Worm (Caenorhabditis elegans): ENCODE results near the gene T26H5.8.

ce11 chrV:15423601-15424000 is 8.9 kb downstream of the T26H5.8 start, which contains the start of gene fbxa-104:
- TF ChIP-seq ref-1 (GFP tag; conservative IDR thresholded peaks at IDR 0.05) (no peak), ztf-29 (GFP tag; IDR thresholded peaks at IDR 0.05) (no peak), med-1 (GFP tag; optimal IDR thresholded peaks at IDR 0.05; ENCODE audit: insufficient read depth) (no peak), tab-1 (GFP tag; IDR thresholded peaks at IDR 0.05) (no peak)
